Worm (Caenorhabditis elegans): ENCODE data around the gene str-252.

The str-252 gene

ce11 chrV:13909400-13909799, 6.9 kb upstream of the str-252 start, which contains the start of gene C06B3.7:
C06B3.7 (plus strand) TSS chrV:13909686.
- TF ChIP-seq hnd-1 (tag; optimal IDR thresholded peaks at IDR 0.05) (no peak), ceh-13 (GFP tag; optimal IDR thresholded peaks at IDR 0.05) (no peak), tbx-37 (GFP tag; conservative IDR thresholded peaks at IDR 0.05) (no peak), ets-7 (tag; optimal IDR thresholded peaks at IDR 0.05) (no peak), tra-4 (tag; optimal IDR thresholded peaks at IDR 0.05) (no peak), scrt-1 (GFP tag; IDR thresholded peaks at IDR 0.05) (no peak), aly-1 (tag; optimal IDR thresholded peaks at IDR 0.05) (no peak), ama-1 (optimal IDR thresholded peaks at IDR 0.05) (no peak), tbx-11 (GFP tag; IDR thresholded peaks at IDR 0.05) (no peak), pes-1 (GFP tag; IDR thresholded peaks at IDR 0.05) (no peak), hmbx-1 (tag; optimal IDR thresholded peaks at IDR 0.05) (no peak)

- TF ChIP-seq tra-4 (tag; optimal IDR thresholded peaks at IDR 0.05) (no peak), hmbx-1 (tag; optimal IDR thresholded peaks at IDR 0.05) (no peak), tbx-37 (GFP tag; conservative IDR thresholded peaks at IDR 0.05) (no peak), pes-1 (GFP tag; IDR thresholded peaks at IDR 0.05) (no peak), flt-1 (GFP tag; IDR thresholded peaks at IDR 0.05) (no peak), B0310.2 (tag; optimal IDR thresholded peaks at IDR 0.05) (no peak), ceh-36 (tag; optimal IDR thresholded peaks at IDR 0.05) (no peak), sea-1 (GFP tag; conservative IDR thresholded peaks at IDR 0.05) (no peak), ceh-13 (GFP tag; optimal IDR thresholded peaks at IDR 0.05) (no peak), aly-1 (tag; optimal IDR thresholded peaks at IDR 0.05) (no peak), tbx-11 (GFP tag; IDR thresholded peaks at IDR 0.05) (no peak), scrt-1 (GFP tag; IDR thresholded peaks at IDR 0.05) (no peak), hnd-1 (tag; optimal IDR thresholded peaks at IDR 0.05) (no peak), hmg-4 (GFP tag; optimal IDR thresholded peaks at IDR 0.05) (no peak), ets-7 (tag; optimal IDR thresholded peaks at IDR 0.05) (no peak), F13C5.2 (tag; optimal IDR thresholded peaks at IDR 0.05) (no peak)
Measured at ce11 chrV:13915390-13915789, 906 bp upstream of the str-252 start, which contains the start of gene gcy-32. gcy-32 (minus strand) TSS chrV:13915490.

ce11 chrV:13918341-13918740, 2.0 kb downstream of the str-252 start, which contains the start of gene str-250:
str-250 (plus strand) TSS chrV:13918641.
- TF ChIP-seq ceh-36 (tag; optimal IDR thresholded peaks at IDR 0.05), result no peak
- no peak for TF ChIP-seq tbx-37 (GFP tag; conservative IDR thresholded peaks at IDR 0.05)
- no peak for TF ChIP-seq ama-1 (optimal IDR thresholded peaks at IDR 0.05)
- no peak for TF ChIP-seq hmg-4 (GFP tag; optimal IDR thresholded peaks at IDR 0.05)
- no peak for TF ChIP-seq F13C5.2 (tag; optimal IDR thresholded peaks at IDR 0.05)
- no peak for TF ChIP-seq scrt-1 (GFP tag; IDR thresholded peaks at IDR 0.05)
- TF ChIP-seq hmbx-1 (tag; optimal IDR thresholded peaks at IDR 0.05), result no peak
- no peak for TF ChIP-seq ceh-13 (GFP tag; optimal IDR thresholded peaks at IDR 0.05)
- no peak for TF ChIP-seq tbx-11 (GFP tag; IDR thresholded peaks at IDR 0.05)
- TF ChIP-seq B0310.2 (tag; optimal IDR thresholded peaks at IDR 0.05), result no peak
- no peak for TF ChIP-seq flt-1 (GFP tag; IDR thresholded peaks at IDR 0.05)
- no peak for TF ChIP-seq ets-7 (tag; optimal IDR thresholded peaks at IDR 0.05)
- no peak for TF ChIP-seq sea-1 (GFP tag; conservative IDR thresholded peaks at IDR 0.05)
- no peak for TF ChIP-seq pes-1 (GFP tag; IDR thresholded peaks at IDR 0.05)
- TF ChIP-seq hnd-1 (tag; optimal IDR thresholded peaks at IDR 0.05), result no peak
- TF ChIP-seq tra-4 (tag; optimal IDR thresholded peaks at IDR 0.05), result no peak
- no peak for TF ChIP-seq aly-1 (tag; optimal IDR thresholded peaks at IDR 0.05)

- TF ChIP-seq hnd-1 (tag; optimal IDR thresholded peaks at IDR 0.05) (no peak), tra-4 (tag; optimal IDR thresholded peaks at IDR 0.05) (no peak), aly-1 (tag; optimal IDR thresholded peaks at IDR 0.05) (no peak)
Measured at ce11 chrV:13920730-13921129, 4.4 kb downstream of the str-252 start, which contains the start of gene srx-42. srx-42 (plus strand) TSS chrV:13921030.

- TF ChIP-seq F13C5.2 (tag; optimal IDR thresholded peaks at IDR 0.05) (no peak), tbx-37 (GFP tag; conservative IDR thresholded peaks at IDR 0.05) (no peak), scrt-1 (GFP tag; IDR thresholded peaks at IDR 0.05) (no peak), aly-1 (tag; optimal IDR thresholded peaks at IDR 0.05) (no peak), hmg-4 (GFP tag; optimal IDR thresholded peaks at IDR 0.05) (no peak)
Measured at ce11 chrV:13923851-13924250, 7.6 kb downstream of the str-252 start, which contains the start of gene srxa-11. srxa-11 (plus strand) TSS chrV:13924151.

- TF ChIP-seq sea-1 (GFP tag; conservative IDR thresholded peaks at IDR 0.05), result no peak
- no peak for TF ChIP-seq hmg-4 (GFP tag; optimal IDR thresholded peaks at IDR 0.05)
- no peak for TF ChIP-seq aly-1 (tag; optimal IDR thresholded peaks at IDR 0.05)
- TF ChIP-seq F13C5.2 (tag; optimal IDR thresholded peaks at IDR 0.05), result no peak
- no peak for TF ChIP-seq scrt-1 (GFP tag; IDR thresholded peaks at IDR 0.05)
- TF ChIP-seq B0310.2 (tag; optimal IDR thresholded peaks at IDR 0.05), result no peak
- TF ChIP-seq ceh-13 (GFP tag; optimal IDR thresholded peaks at IDR 0.05), result no peak
Measured at ce11 chrV:13926398-13926797, 10.1 kb downstream of the str-252 start, which contains the start of gene srxa-12. srxa-12 (plus strand) TSS chrV:13926698.

- no peak for TF ChIP-seq ceh-36 (tag; optimal IDR thresholded peaks at IDR 0.05)
- TF ChIP-seq F13C5.2 (tag; optimal IDR thresholded peaks at IDR 0.05), result no peak
- TF ChIP-seq tbx-37 (GFP tag; conservative IDR thresholded peaks at IDR 0.05), result no peak
- TF ChIP-seq pes-1 (GFP tag; IDR thresholded peaks at IDR 0.05), result no peak
- TF ChIP-seq tra-4 (tag; optimal IDR thresholded peaks at IDR 0.05), result no peak
- TF ChIP-seq hmg-4 (GFP tag; optimal IDR thresholded peaks at IDR 0.05), result no peak
- no peak for TF ChIP-seq hnd-1 (tag; optimal IDR thresholded peaks at IDR 0.05)
- TF ChIP-seq aly-1 (tag; optimal IDR thresholded peaks at IDR 0.05), result no peak
- TF ChIP-seq ets-7 (tag; optimal IDR thresholded peaks at IDR 0.05), result no peak
- TF ChIP-seq flt-1 (GFP tag; IDR thresholded peaks at IDR 0.05), result no peak
- TF ChIP-seq ama-1 (optimal IDR thresholded peaks at IDR 0.05), result no peak
- no peak for TF ChIP-seq tbx-11 (GFP tag; IDR thresholded peaks at IDR 0.05)
- TF ChIP-seq hmbx-1 (tag; optimal IDR thresholded peaks at IDR 0.05), result no peak
- TF ChIP-seq B0310.2 (tag; optimal IDR thresholded peaks at IDR 0.05), result no peak
- TF ChIP-seq sea-1 (GFP tag; conservative IDR thresholded peaks at IDR 0.05), result no peak
- TF ChIP-seq ceh-13 (GFP tag; optimal IDR thresholded peaks at IDR 0.05), result no peak
- no peak for TF ChIP-seq scrt-1 (GFP tag; IDR thresholded peaks at IDR 0.05)
Measured at ce11 chrV:13929503-13929902, 13.2 kb downstream of the str-252 start, which contains the start of gene srxa-13. srxa-13 (plus strand) TSS chrV:13929803.

- TF ChIP-seq tra-4 (tag; optimal IDR thresholded peaks at IDR 0.05), result no peak
Measured at ce11 chrV:13931225-13931624, 14.9 kb downstream of the str-252 start, which contains the start of gene C06B3.16. C06B3.16 (plus strand) TSS chrV:13931525.

All from whole organism, early embryonic.